Worm (Caenorhabditis elegans) whole organism, young adult: ENCODE measurements around the gene T05A12.3.
A peak's percentile ranks its signal among the peaks of the same experiment; 100 is the strongest.

Experiments
- B0336.3 ChIP-seq: fragments of 200-800 bp; sonication (Bioruptor generic); IDR thresholded peaks from 2 replicates; pipeline ENCODE4 v1.3.6; 2022; ENCODE audit warnings: missing genetic modification characterization, missing compliant biosample characterization
- C17E4.6 ChIP-seq: fragments of 200-800 bp; sonication (Bioruptor generic); IDR thresholded peaks from 2 replicates; pipeline ENCODE4 v1.3.6; 2022; ENCODE audit warnings: missing genetic modification reagents, missing genetic modification characterization, missing compliant biosample characterization
- D2030.7 ChIP-seq: fragments of 200-800 bp; sonication (Bioruptor generic); IDR thresholded peaks from 2 replicates; pipeline ENCODE4 v1.3.6; 2022; ENCODE audit warnings: missing genetic modification reagents, missing genetic modification characterization, missing compliant biosample characterization
- F33H1.4 ChIP-seq: fragments of 200-800 bp; sonication (Bioruptor generic); IDR thresholded peaks from 2 replicates; pipeline ENCODE4 v1.3.6; 2022; ENCODE audit warnings: missing genetic modification reagents, missing genetic modification characterization, missing compliant biosample characterization
- F57C9.4 ChIP-seq: sonication (generic microtip); optimal IDR thresholded peaks from 2 replicates; lab custom pipeline; 2017; ENCODE audit warnings: mild to moderate bottlenecking, missing genetic modification characterization, missing compliant biosample characterization
- K11D2.4 ChIP-seq: fragments of 200-800 bp; sonication (Bioruptor generic); IDR thresholded peaks from 2 replicates; pipeline ENCODE4 v1.3.6; 2022; ENCODE audit warnings: missing genetic modification reagents, missing genetic modification characterization, missing compliant biosample characterization
- Y56A3A.18 ChIP-seq: fragments of 200-800 bp; sonication (Bioruptor generic); IDR thresholded peaks from 2 replicates; pipeline ENCODE4 v1.3.6; 2022; ENCODE audit warnings: missing genetic modification reagents, missing genetic modification characterization, missing compliant biosample characterization
- Y79H2A.3 ChIP-seq: fragments of 200-800 bp; sonication (Bioruptor generic); conservative IDR thresholded peaks from 2 replicates; pipeline ENCODE4 v1.3.6; 2022; ENCODE audit warnings: missing genetic modification reagents, missing genetic modification characterization, missing compliant biosample characterization
- ZK185.1 ChIP-seq: sonication (generic microtip); optimal IDR thresholded peaks from 2 replicates; lab custom pipeline; 2016; ENCODE audit warnings: mild to moderate bottlenecking, missing genetic modification characterization, missing compliant biosample characterization; ENCODE audit not compliant: poor library complexity, severe bottlenecking
- ama-1 ChIP-seq, 3 experiments: fragments of 150-350 bp in 1 of 3; sonication (generic microtip) in 2 of 3; optimal IDR thresholded peaks; 2 replicates each; lab custom pipeline; 2014 to 2018; ENCODE audit warnings: missing biosample characterization in 2 of 3, missing genetic modification characterization in 2 of 3, missing genetic modification reagents in 2 of 3
- aptf-2 ChIP-seq: fragments of 200-800 bp; sonication (Bioruptor generic); conservative IDR thresholded peaks from 2 replicates; pipeline ENCODE4 v1.3.6; 2022; ENCODE audit warnings: missing genetic modification reagents, missing genetic modification characterization, missing compliant biosample characterization
- atf-7 ChIP-seq: sonication (generic microtip); optimal IDR thresholded peaks from 2 replicates; lab custom pipeline; 2017; ENCODE audit warnings: mild to moderate bottlenecking, missing genetic modification characterization, missing compliant biosample characterization
- athp-1 ChIP-seq: sonication (generic microtip); optimal IDR thresholded peaks from 2 replicates; lab custom pipeline; 2017; ENCODE audit warnings: mild to moderate bottlenecking, missing genetic modification characterization, missing compliant biosample characterization
- attf-5 ChIP-seq: fragments of 200-800 bp; sonication (Bioruptor generic); optimal IDR thresholded peaks from 2 replicates; lab custom pipeline; 2018; ENCODE audit warnings: mild to moderate bottlenecking, missing genetic modification characterization, missing compliant biosample characterization
- ceh-40 ChIP-seq: fragments of 200-800 bp; sonication (Bioruptor generic); IDR thresholded peaks from 2 replicates; pipeline ENCODE4 v1.3.6; 2022; ENCODE audit warnings: missing genetic modification characterization, missing compliant biosample characterization
- ceh-91 ChIP-seq: fragments of 200-800 bp; sonication (Bioruptor generic); IDR thresholded peaks from 2 replicates; pipeline ENCODE4 v1.3.6; 2022; ENCODE audit warnings: missing genetic modification reagents, missing genetic modification characterization, missing compliant biosample characterization
- chd-7 ChIP-seq: sonication (generic microtip); optimal IDR thresholded peaks from 2 replicates; lab custom pipeline; 2016; ENCODE audit warnings: mild to moderate bottlenecking, missing genetic modification characterization, moderate library complexity, missing compliant biosample characterization
- dpl-1 ChIP-seq: fragments of 150-350 bp; optimal IDR thresholded peaks from 2 replicates; lab custom pipeline; 2014; ENCODE audit warnings: missing biosample characterization, missing genetic modification reagents, missing genetic modification characterization
- efl-1 ChIP-seq: fragments of 150-350 bp; optimal IDR thresholded peaks from 2 replicates; lab custom pipeline; 2014; ENCODE audit warnings: missing biosample characterization, missing genetic modification reagents, missing genetic modification characterization
- egl-44 ChIP-seq: fragments of 200-800 bp; sonication (Bioruptor generic); IDR thresholded peaks from 2 replicates; pipeline ENCODE4 v1.3.6; 2022; ENCODE audit warnings: missing genetic modification reagents, missing genetic modification characterization, missing compliant biosample characterization
- ekl-4 ChIP-seq: fragments of 200-800 bp; sonication (Bioruptor generic); IDR thresholded peaks from 2 replicates; pipeline ENCODE4 v1.3.6; 2022; ENCODE audit warnings: missing genetic modification reagents, missing genetic modification characterization, missing compliant biosample characterization
- ets-4 ChIP-seq: fragments of 200-800 bp; sonication (Bioruptor generic); optimal IDR thresholded peaks from 2 replicates; lab custom pipeline; 2018; ENCODE audit warnings: mild to moderate bottlenecking, missing genetic modification characterization, missing compliant biosample characterization
- hmg-1.2 ChIP-seq: fragments of 200-800 bp; sonication (Bioruptor generic); IDR thresholded peaks from 2 replicates; pipeline ENCODE4 v1.3.6; 2022; ENCODE audit warnings: missing genetic modification reagents, missing genetic modification characterization, missing compliant biosample characterization
- lag-1 ChIP-seq: fragments of 200-800 bp; sonication (Bioruptor generic); IDR thresholded peaks from 2 replicates; pipeline ENCODE4 v1.3.6; 2022; ENCODE audit warnings: missing genetic modification reagents, missing genetic modification characterization, missing compliant biosample characterization
- let-526 ChIP-seq: fragments of 200-800 bp; sonication (Bioruptor generic); IDR thresholded peaks from 2 replicates; pipeline ENCODE4 v1.3.6; 2022; ENCODE audit warnings: missing genetic modification reagents, missing genetic modification characterization, missing compliant biosample characterization
- let-607 ChIP-seq, 2 experiments: fragments of 200-800 bp in 1 of 2; sonication (Bioruptor generic) in 1 of 2; sonication (generic microtip) in 1 of 2; optimal IDR thresholded peaks; 2 replicates each; lab custom pipeline; 2016 to 2018; ENCODE audit warnings: mild to moderate bottlenecking in 2 of 2, missing compliant biosample characterization in 2 of 2, missing genetic modification characterization in 2 of 2, moderate library complexity in 2 of 2, missing genotype in 1 of 2
- lin-40 ChIP-seq: sonication (generic microtip); optimal IDR thresholded peaks from 2 replicates; lab custom pipeline; 2016; ENCODE audit warnings: missing genetic modification characterization, mild to moderate bottlenecking, missing compliant biosample characterization, missing genotype, missing genetic modification reagents
- lin-54 ChIP-seq: fragments of 200-800 bp; sonication (Bioruptor generic); optimal IDR thresholded peaks from 2 replicates; lab custom pipeline; 2018; ENCODE audit warnings: mild to moderate bottlenecking, missing genetic modification characterization, missing compliant biosample characterization
- lsl-1 ChIP-seq: fragments of 200-800 bp; sonication (Bioruptor generic); optimal IDR thresholded peaks from 2 replicates; lab custom pipeline; 2018; ENCODE audit warnings: mild to moderate bottlenecking, missing genetic modification characterization, moderate library complexity, missing compliant biosample characterization
- madf-6 ChIP-seq: fragments of 200-800 bp; sonication (Bioruptor generic); IDR thresholded peaks from 2 replicates; pipeline ENCODE4 v1.3.6; 2022; ENCODE audit warnings: missing genetic modification reagents, missing genetic modification characterization, missing compliant biosample characterization
- madf-8 ChIP-seq: fragments of 200-800 bp; sonication (Bioruptor generic); conservative IDR thresholded peaks from 2 replicates; pipeline ENCODE4 v1.3.6; 2022; ENCODE audit warnings: missing genetic modification reagents, missing genetic modification characterization, missing compliant biosample characterization
- mxl-1 ChIP-seq: sonication (generic microtip); optimal IDR thresholded peaks from 2 replicates; lab custom pipeline; 2016; ENCODE audit warnings: missing genetic modification characterization, missing compliant biosample characterization
- rpc-1 ChIP-seq, 2 experiments: fragments of 150-350 bp in 1 of 2; sonication (generic microtip) in 1 of 2; optimal IDR thresholded peaks; 2 replicates each; lab custom pipeline; 2014 to 2018; ENCODE audit warnings: missing biosample characterization in 1 of 2, missing genetic modification characterization in 1 of 2, missing genetic modification reagents in 1 of 2, missing genotype in 1 of 2
- snpc-4 ChIP-seq, 5 experiments: fragments of 150-350 bp in 1 of 5; sonication (generic microtip) in 4 of 5; optimal IDR thresholded peaks; 2 replicates each; lab custom pipeline; 2014 to 2018; ENCODE audit warnings: missing genetic modification characterization in 5 of 5, missing biosample characterization in 3 of 5, antibody characterized with exemption in 2 of 5, mild to moderate bottlenecking in 2 of 5, missing compliant biosample characterization in 2 of 5, missing genotype in 2 of 5, moderate library complexity in 2 of 5, missing genetic modification reagents in 1 of 5
- somi-1 ChIP-seq: fragments of 200-800 bp; sonication (Bioruptor generic); optimal IDR thresholded peaks from 2 replicates; lab custom pipeline; 2018; ENCODE audit warnings: mild to moderate bottlenecking, missing genetic modification characterization, missing compliant biosample characterization
- tbp1 ChIP-seq: fragments of 200-800 bp; sonication (Bioruptor generic); optimal IDR thresholded peaks from 2 replicates; lab custom pipeline; 2018; ENCODE audit warnings: mild to moderate bottlenecking, missing genetic modification characterization, missing compliant biosample characterization
- tlf-1 ChIP-seq: fragments of 200-800 bp; sonication (Bioruptor generic); optimal IDR thresholded peaks from 2 replicates; lab custom pipeline; 2018; ENCODE audit warnings: mild to moderate bottlenecking, missing genetic modification characterization, missing compliant biosample characterization
- unc-62 ChIP-seq: fragments of 150-350 bp; optimal IDR thresholded peaks from 2 replicates; lab custom pipeline; 2014; ENCODE audit warnings: missing biosample characterization, missing genetic modification reagents, missing genetic modification characterization
- zfh-2 ChIP-seq: fragments of 200-800 bp; sonication (Bioruptor generic); conservative IDR thresholded peaks from 2 replicates; pipeline ENCODE4 v1.3.6; 2022; ENCODE audit warnings: missing genetic modification reagents, missing genetic modification characterization, missing compliant biosample characterization
- ztf-18 ChIP-seq: sonication (generic microtip); optimal IDR thresholded peaks from 2 replicates; lab custom pipeline; 2016; ENCODE audit warnings: missing genotype, mild to moderate bottlenecking, missing genetic modification characterization, missing compliant biosample characterization
- ztf-26 ChIP-seq: sonication (generic microtip); optimal IDR thresholded peaks from 2 replicates; lab custom pipeline; 2017; ENCODE audit warnings: missing genetic modification characterization, missing compliant biosample characterization
- ztf-3 ChIP-seq: fragments of 200-800 bp; sonication (Bioruptor generic); optimal IDR thresholded peaks from 2 replicates; lab custom pipeline; 2018; ENCODE audit warnings: mild to moderate bottlenecking, missing genetic modification characterization, missing compliant biosample characterization

The T05A12.3 gene

ce11 chrIV:6912851-6913588 lies 25.6 kb upstream of the T05A12.3 start, which contains the start of gene T22D1.3 (continued):
- peak; percentile 37 for TF ChIP-seq tbp1 (GFP tag; lab: Kevin White, UChicago)
- no peak for TF ChIP-seq dpl-1 (GFP tag; lab: Kevin White, UChicago)
- TF ChIP-seq lag-1 = no peak
- no peak for TF ChIP-seq snpc-4 (GFP tag; optimal IDR thresholded peaks at IDR 0.05; lab: Kevin White, UChicago)
- TF ChIP-seq snpc-4 (tag; optimal IDR thresholded peaks at IDR 0.05; lab: Kevin White, UChicago) = peak in 1 of 4 experiments; percentile 50
- TF ChIP-seq Y79H2A.3 (GFP tag; lab: Robert Waterston, UW) = no peak
- no peak for TF ChIP-seq ama-1 (optimal IDR thresholded peaks at IDR 0.05; lab: Kevin White, UChicago)
- TF ChIP-seq ama-1 (GFP tag; optimal IDR thresholded peaks at IDR 0.05; lab: Kevin White, UChicago) = peak in 1 of 2 experiments; percentile 31

ce11 chrIV:6909863-6910733 lies 22.6 kb upstream of the T05A12.3 start, which contains the start of the genes rpn-1 and ribo-1:
rpn-1 (minus strand) TSS chrIV:6909913.
ribo-1 (plus strand) TSS chrIV:6910683.
- TF ChIP-seq lin-40 (tag; lab: Kevin White, UChicago) (no peak), egl-44 (GFP tag; lab: Robert Waterston, UW) (no peak), attf-5 (no peak), athp-1 (no peak), ZK185.1 (tag; lab: Kevin White, UChicago) (no peak), ztf-26 (tag; lab: Kevin White, UChicago) (no peak), zfh-2 (GFP tag; lab: Robert Waterston, UW) (no peak), ceh-91 (GFP tag; lab: Robert Waterston, UW) (0 out of 2 replicates have a peak, but pooled peaks have one; percentile 32), let-607 (tag; optimal IDR thresholded peaks at IDR 0.05; lab: Kevin White, UChicago) (peak; percentile 74 to 82), D2030.7 (GFP tag; lab: Robert Waterston, UW) (peak; percentile 29; the same call in 1 of the 2 replicates), somi-1 (no peak), hmg-1.2 (GFP tag; lab: Robert Waterston, UW) (peak; percentile 31; the same call in 1 of the 2 replicates), rpc-1 (optimal IDR thresholded peaks at IDR 0.05; lab: Kevin White, UChicago) (no peak), rpc-1 (tag; optimal IDR thresholded peaks at IDR 0.05; lab: Kevin White, UChicago) (no peak), madf-6 (GFP tag; lab: Robert Waterston, UW) (peak; percentile 67), Y56A3A.18 (GFP tag; lab: Robert Waterston, UW) (no peak), tlf-1 (GFP tag; lab: Kevin White, UChicago) (no peak), lin-54 (GFP tag; lab: Kevin White, UChicago) (peak; percentile 42), lsl-1 (peak; percentile 59), ztf-18 (tag; lab: Kevin White, UChicago) (peak; percentile 3), ceh-40 (GFP tag; lab: Robert Waterston, UW) (no peak), ets-4 (GFP tag; lab: Kevin White, UChicago) (no peak), ekl-4 (GFP tag; lab: Robert Waterston, UW) (no peak), chd-7 (no peak), B0336.3 (GFP tag; lab: Robert Waterston, UW) (no peak), let-526 (GFP tag; lab: Robert Waterston, UW) (no peak), F33H1.4 (GFP tag; lab: Robert Waterston, UW) (peak; percentile 88), efl-1 (peak; percentile 74), ztf-3 (GFP tag; lab: Kevin White, UChicago) (no peak), K11D2.4 (GFP tag; lab: Robert Waterston, UW) (no peak), unc-62 (GFP tag; lab: Kevin White, UChicago) (no peak), aptf-2 (GFP tag; lab: Robert Waterston, UW) (no peak), F57C9.4 (tag; lab: Kevin White, UChicago) (no peak), mxl-1 (tag; lab: Kevin White, UChicago) (no peak), C17E4.6 (no peak), atf-7 (tag; lab: Kevin White, UChicago) (no peak), madf-8 (GFP tag; lab: Robert Waterston, UW) (peak; percentile 44; the same call in 1 of the 2 replicates), dpl-1 (GFP tag; lab: Kevin White, UChicago) (peak; percentile 18)
